Worm (Caenorhabditis elegans): ENCODE measurements around the gene mua-3.

mua-3 gene

ce11 chrIII:10188912-10189311 lies 28.4 kb downstream of the mua-3 start, which contains the start of gene epac-1:
Gene epac-1 (plus strand): TSS chrIII:10189212.
- TF ChIP-seq ceh-82 (tag; optimal IDR thresholded peaks at IDR 0.05) (no peak), vab-7 (GFP tag; IDR thresholded peaks at IDR 0.05) (no peak), nhr-111 (GFP tag; optimal IDR thresholded peaks at IDR 0.05) (no peak), F49E8.2 (tag; optimal IDR thresholded peaks at IDR 0.05; ENCODE audit: borderline replicate concordance) (no peak), F10B5.3 (tag; optimal IDR thresholded peaks at IDR 0.05) (no peak), zip-2 (tag; optimal IDR thresholded peaks at IDR 0.05) (no peak), nhr-237 (tag; optimal IDR thresholded peaks at IDR 0.05) (no peak)

ce11 chrIII:10194569-10194968 lies 34.1 kb downstream of the mua-3 start:
- TF ChIP-seq lir-3 (tag; optimal IDR thresholded peaks at IDR 0.05) (no peak), F49E8.2 (tag; optimal IDR thresholded peaks at IDR 0.05; ENCODE audit: borderline replicate concordance) (no peak), lin-13 (GFP tag; optimal IDR thresholded peaks at IDR 0.05) (no peak), egl-43 (GFP tag; IDR thresholded peaks at IDR 0.05) (no peak), T26A8.4 (GFP tag; IDR thresholded peaks at IDR 0.05) (no peak), dmd-6 (GFP tag; IDR thresholded peaks at IDR 0.05) (no peak), F26F4.8 (GFP tag; conservative IDR thresholded peaks at IDR 0.05) (no peak), lin-38 (GFP tag; IDR thresholded peaks at IDR 0.05) (no peak), F10B5.3 (tag; optimal IDR thresholded peaks at IDR 0.05) (no peak), jun-1 (tag; optimal IDR thresholded peaks at IDR 0.05) (no peak)

- TF ChIP-seq arid-1 (GFP tag; conservative IDR thresholded peaks at IDR 0.05) = no peak
- peak in 1 of 2 experiments; percentile 77 for TF ChIP-seq unc-62 (GFP tag; optimal IDR thresholded peaks at IDR 0.05 in 1 of 2)
- no peak for TF ChIP-seq unc-62 (tag; optimal IDR thresholded peaks at IDR 0.05)
- peak; percentile 54 for TF ChIP-seq aha-1 (tag)
- TF ChIP-seq spr-3 (GFP tag; optimal IDR thresholded peaks at IDR 0.05) = no peak
Observed at ce11 chrIII:10195911-10196310, 35.4 kb downstream of the mua-3 start.

- TF ChIP-seq zag-1 (tag; optimal IDR thresholded peaks at IDR 0.05) = no peak
- no peak for TF ChIP-seq mes-2 (tag; optimal IDR thresholded peaks at IDR 0.05; ENCODE audit: poor library complexity, severe bottlenecking)
- TF ChIP-seq attf-4 (tag; optimal IDR thresholded peaks at IDR 0.05) = no peak
- TF ChIP-seq madf-9 (GFP tag; conservative IDR thresholded peaks at IDR 0.05) = no peak
- no peak for TF ChIP-seq lin-13 (GFP tag; optimal IDR thresholded peaks at IDR 0.05)
- no peak for TF ChIP-seq hmg-1.1 (GFP tag; IDR thresholded peaks at IDR 0.05)
- no peak for TF ChIP-seq ztf-7 (tag; optimal IDR thresholded peaks at IDR 0.05)
- TF ChIP-seq ama-1 (optimal IDR thresholded peaks at IDR 0.05) = no peak
- no peak for TF ChIP-seq daf-19 (GFP tag; conservative IDR thresholded peaks at IDR 0.05)
- no peak for TF ChIP-seq nhr-10 (tag; optimal IDR thresholded peaks at IDR 0.05)
- no peak for TF ChIP-seq tra-1 (GFP tag; IDR thresholded peaks at IDR 0.05)
- TF ChIP-seq lin-38 (GFP tag; IDR thresholded peaks at IDR 0.05) = no peak
- TF ChIP-seq lir-3 (tag; optimal IDR thresholded peaks at IDR 0.05) = no peak
- TF ChIP-seq dve-1 (tag; optimal IDR thresholded peaks at IDR 0.05; ENCODE audit: insufficient read depth) = peak; percentile 88
- TF ChIP-seq lim-7 (GFP tag; IDR thresholded peaks at IDR 0.05) = no peak
- TF ChIP-seq nhr-28 (tag; optimal IDR thresholded peaks at IDR 0.05) = no peak
- no peak for TF ChIP-seq mxl-3 (GFP tag; optimal IDR thresholded peaks at IDR 0.05)
- no peak for TF ChIP-seq rbr-2 (tag; optimal IDR thresholded peaks at IDR 0.05)
- no peak for TF ChIP-seq nhr-237 (tag; optimal IDR thresholded peaks at IDR 0.05)
- peak; percentile 59 for TF ChIP-seq dmd-6 (GFP tag; IDR thresholded peaks at IDR 0.05)
- TF ChIP-seq spr-3 (GFP tag; optimal IDR thresholded peaks at IDR 0.05) = no peak
- TF ChIP-seq hlh-30 (tag; optimal IDR thresholded peaks at IDR 0.05; ENCODE audit: insufficient read depth) = no peak
- TF ChIP-seq daf-16 (GFP tag; optimal IDR thresholded peaks at IDR 0.05) = peak in 1 of 2 experiments; percentile 30
- peak; percentile 100 for TF ChIP-seq daf-16 (tag; optimal IDR thresholded peaks at IDR 0.05)
Observed at ce11 chrIII:10196796-10197195, 36.3 kb downstream of the mua-3 start.
